Worm (Caenorhabditis elegans): Measurements from ENCODE around the gene attf-3.

The attf-3 gene

ce11 chrIII:41484-41883, 44.7 kb downstream of the attf-3 start:
- no peak for TF ChIP-seq nhr-28 (tag; optimal IDR thresholded peaks at IDR 0.05)
- no peak for TF ChIP-seq sptf-1 (tag; optimal IDR thresholded peaks at IDR 0.05)
- TF ChIP-seq lin-32 (GFP tag; optimal IDR thresholded peaks at IDR 0.05): no peak
- no peak for TF ChIP-seq lsy-2 (tag; optimal IDR thresholded peaks at IDR 0.05)
- no peak for TF ChIP-seq ceh-43 (GFP tag; optimal IDR thresholded peaks at IDR 0.05)
- no peak for TF ChIP-seq unc-62 (GFP tag; optimal IDR thresholded peaks at IDR 0.05)
- TF ChIP-seq nhr-12 (tag; optimal IDR thresholded peaks at IDR 0.05): no peak
- TF ChIP-seq elt-1 (tag; optimal IDR thresholded peaks at IDR 0.05; ENCODE audit: borderline replicate concordance, insufficient read depth): no peak
- TF ChIP-seq ces-1 (GFP tag; optimal IDR thresholded peaks at IDR 0.05): no peak
- TF ChIP-seq sem-2 (GFP tag; optimal IDR thresholded peaks at IDR 0.05): no peak
- no peak for TF ChIP-seq hlh-1 (tag; optimal IDR thresholded peaks at IDR 0.05)
- TF ChIP-seq unc-39 (tag; optimal IDR thresholded peaks at IDR 0.05): no peak
- no peak for TF ChIP-seq nhr-237 (tag; optimal IDR thresholded peaks at IDR 0.05)

- TF ChIP-seq blmp-1 (tag; optimal IDR thresholded peaks at IDR 0.05): peak; percentile 9
- TF ChIP-seq mab-5 (tag; optimal IDR thresholded peaks at IDR 0.05): no peak
- no peak for TF ChIP-seq flh-1 (GFP tag; optimal IDR thresholded peaks at IDR 0.05)
- no peak for TF ChIP-seq snpc-4 (tag; optimal IDR thresholded peaks at IDR 0.05)
- no peak for TF ChIP-seq lin-13 (tag; optimal IDR thresholded peaks at IDR 0.05)
- no peak for TF ChIP-seq unc-39 (tag; optimal IDR thresholded peaks at IDR 0.05)
These were observed 45.5 kb downstream of the attf-3 start, which contains the start of gene col-88 for ce11 chrIII:40580-41113. Gene col-88 (plus strand): TSS chrIII:41063.

- TF ChIP-seq ham-2 (GFP tag; optimal IDR thresholded peaks at IDR 0.05) (peak; percentile 85), mls-2 (tag; optimal IDR thresholded peaks at IDR 0.05) (peak; percentile 42), nhr-2 (tag; optimal IDR thresholded peaks at IDR 0.05) (peak; percentile 59), hlh-1 (tag; optimal IDR thresholded peaks at IDR 0.05) (no peak), ceh-43 (GFP tag; optimal IDR thresholded peaks at IDR 0.05) (peak; percentile 77), flh-1 (GFP tag; optimal IDR thresholded peaks at IDR 0.05) (no peak), unc-39 (tag; optimal IDR thresholded peaks at IDR 0.05) (no peak), bed-3 (GFP tag; optimal IDR thresholded peaks at IDR 0.05) (no peak), mep-1 (tag; optimal IDR thresholded peaks at IDR 0.05) (no peak), cnd-1 (tag; optimal IDR thresholded peaks at IDR 0.05) (no peak)
These were observed 46.7 kb downstream of the attf-3 start for ce11 chrIII:39516-39915.

ce11 chrIII:38117-38516, 48.1 kb downstream of the attf-3 start, which contains the start of gene clp-10:
Gene clp-10 (minus strand): TSS chrIII:38217.
- TF ChIP-seq nhr-2 (tag; optimal IDR thresholded peaks at IDR 0.05) (no peak), elt-3 (tag; optimal IDR thresholded peaks at IDR 0.05) (no peak), pha-4 (tag; optimal IDR thresholded peaks at IDR 0.05) (no peak), ceh-83 (GFP tag; optimal IDR thresholded peaks at IDR 0.05) (no peak), ztf-11 (tag; optimal IDR thresholded peaks at IDR 0.05) (no peak), bed-3 (GFP tag; optimal IDR thresholded peaks at IDR 0.05) (no peak), tbx-8 (GFP tag; optimal IDR thresholded peaks at IDR 0.05) (no peak), mls-2 (tag; optimal IDR thresholded peaks at IDR 0.05) (no peak), lin-13 (tag; optimal IDR thresholded peaks at IDR 0.05) (no peak), blmp-1 (tag; optimal IDR thresholded peaks at IDR 0.05) (no peak), mep-1 (tag; optimal IDR thresholded peaks at IDR 0.05) (no peak), ces-1 (GFP tag; optimal IDR thresholded peaks at IDR 0.05) (no peak), hlh-1 (tag; optimal IDR thresholded peaks at IDR 0.05) (no peak), lin-32 (GFP tag; optimal IDR thresholded peaks at IDR 0.05) (no peak), nhr-12 (tag; optimal IDR thresholded peaks at IDR 0.05) (no peak), ham-2 (GFP tag; optimal IDR thresholded peaks at IDR 0.05) (no peak)

ce11 chrIII:33257-33656, 52.9 kb downstream of the attf-3 start:
- TF ChIP-seq zip-8 (tag; optimal IDR thresholded peaks at IDR 0.05) (no peak), nhr-237 (tag; optimal IDR thresholded peaks at IDR 0.05) (no peak), ham-2 (GFP tag; optimal IDR thresholded peaks at IDR 0.05) (no peak), mls-2 (tag; optimal IDR thresholded peaks at IDR 0.05) (no peak), cnd-1 (tag; optimal IDR thresholded peaks at IDR 0.05) (no peak), drap-1 (GFP tag; optimal IDR thresholded peaks at IDR 0.05) (no peak), tbx-8 (GFP tag; optimal IDR thresholded peaks at IDR 0.05) (no peak), ceh-83 (GFP tag; optimal IDR thresholded peaks at IDR 0.05) (no peak), nhr-76 (tag; optimal IDR thresholded peaks at IDR 0.05) (no peak), ces-1 (GFP tag; optimal IDR thresholded peaks at IDR 0.05) (no peak), nhr-12 (tag; optimal IDR thresholded peaks at IDR 0.05) (no peak), unc-120 (tag; optimal IDR thresholded peaks at IDR 0.05; ENCODE audit: poor library complexity, severe bottlenecking) (no peak), snpc-4 (tag; optimal IDR thresholded peaks at IDR 0.05) (no peak), hlh-1 (tag; optimal IDR thresholded peaks at IDR 0.05) (no peak), unc-62 (GFP tag; optimal IDR thresholded peaks at IDR 0.05) (no peak), mep-1 (tag; optimal IDR thresholded peaks at IDR 0.05) (no peak), flh-1 (GFP tag; optimal IDR thresholded peaks at IDR 0.05) (no peak)
